Fruit fly (Drosophila melanogaster): ENCODE measurements around the gene Ran.

DNA sequence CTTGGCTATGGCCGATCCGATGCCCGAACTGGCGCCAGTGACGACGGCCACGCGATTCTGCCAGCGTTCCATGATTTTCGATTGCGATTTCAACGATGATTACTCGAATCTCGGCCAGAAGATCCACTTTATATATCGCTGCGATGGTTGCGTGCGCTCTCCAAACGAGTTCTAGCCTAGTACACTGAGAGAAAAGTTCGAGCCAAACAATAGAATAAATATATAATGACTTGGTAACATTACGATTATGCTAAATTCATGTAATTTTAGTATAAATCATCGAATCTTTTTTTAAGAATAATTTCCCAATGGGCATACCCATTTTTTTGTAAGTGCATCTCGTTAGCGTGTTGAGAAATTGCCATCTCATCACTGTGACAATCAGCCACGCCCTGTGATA lies 20.4 kb upstream of the Ran start, which contains the start of gene Antdh:
- TF ChIP-seq CG8478 (optimal IDR thresholded peaks at IDR 0.05), result no peak
- TF ChIP-seq CTCF (optimal IDR thresholded peaks at IDR 0.05), result no peak

All from S2 (cell line).